Fruit fly (Drosophila melanogaster) whole organism, embryonic: Measurements from ENCODE around the gene IntS4.

Experiments used
- Awh ChIP-seq: fragments of 200-800 bp; sonication (Bioruptor generic); IDR thresholded peaks from 2 replicates; pipeline ENCODE4, ENCODE4 v1.3.6; 2022; ENCODE audit warnings: missing biosample characterization, missing genetic modification characterization
- CG1024 ChIP-seq: fragments of 200-800 bp; sonication (Bioruptor generic); IDR thresholded peaks from 2 replicates; pipeline ENCODE4 v1.3.6; 2022; ENCODE audit warnings: missing biosample characterization, missing genetic modification characterization
- CG11696 ChIP-seq: fragments of 200-800 bp; sonication (Bioruptor generic); IDR thresholded peaks from 2 replicates; pipeline ENCODE4 v1.3.6; 2022; ENCODE audit warnings: missing biosample characterization, missing genetic modification characterization
- CG13894 ChIP-seq: fragments of 200-800 bp; sonication (Bioruptor generic); optimal IDR thresholded peaks from 3 replicates; lab custom pipeline; 2018; ENCODE audit warnings: missing biosample characterization, mild to moderate bottlenecking, missing genetic modification characterization, moderate library complexity
- CG14667 ChIP-seq: fragments of 200-800 bp; sonication (Bioruptor generic); IDR thresholded peaks from 2 replicates; pipeline ENCODE4 v1.3.6; 2022; ENCODE audit warnings: missing biosample characterization, missing genetic modification characterization
- CG16815 ChIP-seq: fragments of 200-800 bp; sonication (Bioruptor generic); optimal IDR thresholded peaks from 3 replicates; lab custom pipeline; 2017; ENCODE audit warnings: missing biosample characterization, mild to moderate bottlenecking, missing genetic modification characterization
- CG17912 ChIP-seq: fragments of 200-800 bp; sonication (Bioruptor generic); optimal IDR thresholded peaks from 2 replicates; lab custom pipeline; 2018; ENCODE audit warnings: missing biosample characterization, mild to moderate bottlenecking, missing genetic modification characterization
- CG18619 ChIP-seq: fragments of 200-800 bp; sonication (Bioruptor generic); optimal IDR thresholded peaks from 3 replicates; lab custom pipeline; 2017; ENCODE audit warnings: missing biosample characterization, mild to moderate bottlenecking, missing genetic modification characterization
- CG3726 ChIP-seq: fragments of 200-800 bp; sonication (Bioruptor generic); IDR thresholded peaks from 3 replicates; pipeline ENCODE4, ENCODE4 v1.3.6; 2022; ENCODE audit warnings: missing biosample characterization, missing genetic modification characterization
- CG6272 ChIP-seq: fragments of 200-800 bp; sonication (Bioruptor generic); IDR thresholded peaks from 2 replicates; pipeline ENCODE4 v1.3.6; 2022; ENCODE audit warnings: missing biosample characterization, missing genetic modification characterization
- CG6791 ChIP-seq: fragments of 200-800 bp; sonication (Bioruptor generic); IDR thresholded peaks from 3 replicates; pipeline ENCODE4 v1.3.6; 2022; ENCODE audit warnings: missing biosample characterization, missing genetic modification characterization; ENCODE audit not compliant: partially characterized antibody
- CG8281 ChIP-seq: fragments of 200-800 bp; sonication (Bioruptor generic); optimal IDR thresholded peaks from 2 replicates; lab custom pipeline; 2018; ENCODE audit warnings: missing biosample characterization, mild to moderate bottlenecking, missing genetic modification characterization, moderate library complexity
- CG9932 ChIP-seq: fragments of 200-800 bp; sonication (Bioruptor generic); IDR thresholded peaks from 2 replicates; pipeline ENCODE4 v1.3.6; 2022; ENCODE audit warnings: missing biosample characterization, missing genetic modification characterization
- D19B ChIP-seq: fragments of 200-800 bp; sonication (Bioruptor generic); optimal IDR thresholded peaks from 2 replicates; lab custom pipeline; 2017; ENCODE audit warnings: missing biosample characterization, mild to moderate bottlenecking, missing genetic modification characterization
- Dfd ChIP-seq, 2 experiments: fragments of >200 bp; optimal IDR thresholded peaks; 2 replicates each; lab custom pipeline; 2017; ENCODE audit warnings: missing biosample characterization in 2 of 2, missing genetic modification characterization in 2 of 2
- Elba2 ChIP-seq: fragments of 200-800 bp; sonication (Bioruptor generic); optimal IDR thresholded peaks from 3 replicates; lab custom pipeline; 2016; ENCODE audit warnings: missing biosample characterization, missing genetic modification characterization
- Hey ChIP-seq: fragments of 200-800 bp; sonication (Bioruptor generic); optimal IDR thresholded peaks from 3 replicates; lab custom pipeline; 2018; ENCODE audit warnings: missing biosample characterization, mild to moderate bottlenecking, missing genetic modification characterization
- Med ChIP-seq: fragments of 200-800 bp; sonication (Bioruptor generic); peaks from one replicate; lab custom pipeline; 2016; ENCODE audit warnings: missing biosample characterization, missing genetic modification characterization, mild to moderate bottlenecking, inconsistent platforms, moderate library complexity
- Pdp1 ChIP-seq, 2 experiments: fragments of 200-800 bp; sonication (Bioruptor generic); optimal IDR thresholded peaks; 3 replicates each; lab custom pipeline; 2016; ENCODE audit warnings: missing biosample characterization in 2 of 2, missing genetic modification characterization in 2 of 2, mild to moderate bottlenecking in 1 of 2, moderate library complexity in 1 of 2
- Rfx ChIP-seq: fragments of 200-800 bp; sonication (Bioruptor generic); IDR thresholded peaks from 2 replicates; pipeline ENCODE4 v1.3.6; 2022; ENCODE audit warnings: missing biosample characterization, missing genetic modification characterization
- Sry-β ChIP-seq: fragments of 200-800 bp; sonication (Bioruptor generic); optimal IDR thresholded peaks from 2 replicates; lab custom pipeline; 2018; ENCODE audit warnings: missing biosample characterization, mild to moderate bottlenecking, missing genetic modification characterization, moderate library complexity
- Taf1 ChIP-seq: fragments of 200-800 bp; sonication (Bioruptor generic); IDR thresholded peaks from 2 replicates; pipeline ENCODE4 v1.3.6; 2022; ENCODE audit warnings: missing biosample characterization, missing genetic modification characterization
- aop ChIP-seq: fragments of 200-800 bp; sonication (Bioruptor generic); IDR thresholded peaks from 2 replicates; pipeline ENCODE4 v1.3.6; 2022; ENCODE audit warnings: missing biosample characterization, missing genetic modification characterization
- bowl ChIP-seq: fragments of 200-800 bp; sonication (Bioruptor generic); IDR thresholded peaks from 2 replicates; pipeline ENCODE4 v1.3.6; 2022; ENCODE audit warnings: missing biosample characterization, missing genetic modification characterization
- chm ChIP-seq: fragments of 200-800 bp; sonication (Bioruptor generic); IDR thresholded peaks from 2 replicates; pipeline ENCODE4 v1.3.6; 2022; ENCODE audit warnings: missing biosample characterization, missing genetic modification characterization
- ci ChIP-seq: fragments of 200-800 bp; sonication (Bioruptor generic); IDR thresholded peaks from 3 replicates; pipeline ENCODE4 v1.3.6; 2022; ENCODE audit warnings: missing biosample characterization, missing genetic modification characterization
- kni ChIP-seq: fragments of 200-800 bp; sonication (Bioruptor generic); optimal IDR thresholded peaks from 3 replicates; lab custom pipeline; 2017; ENCODE audit warnings: mild to moderate bottlenecking, missing biosample characterization, missing genetic modification reagents, missing genetic modification characterization
- nau ChIP-seq: fragments of 200-800 bp; sonication (Bioruptor generic); optimal IDR thresholded peaks from 3 replicates; lab custom pipeline; 2017; ENCODE audit warnings: missing biosample characterization, mild to moderate bottlenecking, missing genetic modification characterization, missing genetic modification reagents
- nerfin-1 ChIP-seq: fragments of 200-800 bp; sonication (Bioruptor generic); optimal IDR thresholded peaks from 3 replicates; lab custom pipeline; 2019; ENCODE audit warnings: missing biosample characterization, mild to moderate bottlenecking, missing genetic modification characterization, moderate library complexity
- pros ChIP-seq: fragments of 200-800 bp; sonication (Bioruptor generic); optimal IDR thresholded peaks from 3 replicates; lab custom pipeline; 2019; ENCODE audit warnings: missing biosample characterization, mild to moderate bottlenecking, missing genetic modification characterization, moderate library complexity
- sens ChIP-seq: fragments of 200-800 bp; sonication (Bioruptor generic); peaks from one replicate; lab custom pipeline; 2016; ENCODE audit warnings: missing biosample characterization, missing genetic modification characterization
- sisA ChIP-seq: fragments of 200-800 bp; sonication (Bioruptor generic); IDR thresholded peaks from 2 replicates; pipeline ENCODE4 v1.3.6; 2022; ENCODE audit warnings: missing biosample characterization, missing genetic modification characterization
- sqz ChIP-seq: fragments of 200-800 bp; sonication (Bioruptor generic); optimal IDR thresholded peaks from 3 replicates; lab custom pipeline; 2018; ENCODE audit warnings: missing biosample characterization, mild to moderate bottlenecking, missing genetic modification characterization
- z ChIP-seq: fragments of 200-800 bp; sonication (Bioruptor generic); IDR thresholded peaks from 3 replicates; pipeline ENCODE4 v1.3.6; 2022; ENCODE audit warnings: missing biosample characterization, missing genetic modification characterization
- zen ChIP-seq: fragments of 200-800 bp; sonication (Bioruptor generic); optimal IDR thresholded peaks from 3 replicates; lab custom pipeline; 2018; ENCODE audit warnings: missing biosample characterization, mild to moderate bottlenecking, missing genetic modification characterization, moderate library complexity
- zf30C ChIP-seq: fragments of 200-800 bp; sonication (Bioruptor generic); optimal IDR thresholded peaks from 3 replicates; lab custom pipeline; 2018; ENCODE audit warnings: missing biosample characterization, mild to moderate bottlenecking, missing genetic modification characterization

The IntS4 gene

dm6 chrX:8531775-8532174 is 26.8 kb downstream of the IntS4 start (continued):
- 0 out of 3 replicates have a peak, but pooled peaks have one; percentile 8 for TF ChIP-seq ci
- peak; percentile 28; the same call in 1 of the 2 replicates for TF ChIP-seq CG9932 (GFP tag; lab: Robert Waterston, UW)
- no peak for TF ChIP-seq zf30C (GFP tag; lab: Kevin White, UChicago)
- no peak for TF ChIP-seq CG13894
- no peak for TF ChIP-seq CG6272 (GFP tag; lab: Robert Waterston, UW)
- TF ChIP-seq CG11696 (GFP tag; lab: Robert Waterston, UW), result peak; percentile 81
- no peak for TF ChIP-seq aop (GFP tag; lab: Robert Waterston, UW)
- peak; percentile 70 for TF ChIP-seq sens (GFP tag; lab: Kevin White, UChicago)
- TF ChIP-seq CG3726, result no peak
- no peak for TF ChIP-seq CG16815 (GFP tag; lab: Kevin White, UChicago)
- TF ChIP-seq CG1024 (GFP tag; lab: Robert Waterston, UW), result no peak
- TF ChIP-seq Rfx (GFP tag; lab: Robert Waterston, UW), result 0 out of 2 replicates have a peak, but pooled peaks have one; percentile 14
- TF ChIP-seq Dfd (GFP tag; optimal IDR thresholded peaks at IDR 0.05; lab: Kevin White, UChicago), result no peak
- no peak for TF ChIP-seq Sry-β (GFP tag; lab: Kevin White, UChicago)

- TF ChIP-seq sens (GFP tag; lab: Kevin White, UChicago), result no peak
- no peak for TF ChIP-seq sisA
- no peak for TF ChIP-seq zen (tag; lab: Kevin White, UChicago)
- TF ChIP-seq chm (GFP tag; lab: Robert Waterston, UW), result no peak
- TF ChIP-seq D19B (GFP tag; lab: Kevin White, UChicago), result peak; percentile 13
- peak in 1 of 2 experiments; percentile 90 for TF ChIP-seq Pdp1 (GFP tag; optimal IDR thresholded peaks at IDR 0.05; lab: Kevin White, UChicago)
Measured at dm6 chrX:8529598-8529997, 29.0 kb downstream of the IntS4 start, which contains the start of gene PIP82. Gene PIP82 (minus strand): TSS chrX:8529698.

- TF ChIP-seq bowl (GFP tag; lab: Robert Waterston, UW) (no peak), pros (GFP tag; lab: Kevin White, UChicago) (peak; percentile 61), CG8281 (peak; percentile 95), sens (GFP tag; lab: Kevin White, UChicago) (peak; percentile 67), Med (GFP tag; lab: Kevin White, UChicago) (no peak), kni (GFP tag; lab: Kevin White, UChicago) (peak; percentile 31), CG6791 (GFP tag; lab: Robert Waterston, UW) (0 out of 3 replicates have a peak, but pooled peaks have one; percentile 15), Hey (tag; lab: Kevin White, UChicago) (peak; percentile 60), CG14667 (GFP tag; lab: Robert Waterston, UW) (no peak), sqz (GFP tag; lab: Kevin White, UChicago) (peak; percentile 19), nerfin-1 (tag; lab: Kevin White, UChicago) (peak; percentile 88)
- TF ChIP-seq, all 482 proteins: peak for 8
Measured at dm6 chrX:8523572-8524155, 34.9 kb downstream of the IntS4 start.

- TF ChIP-seq Elba2 (GFP tag; lab: Kevin White, UChicago), result no peak
- TF ChIP-seq nau (GFP tag; lab: Kevin White, UChicago), result no peak
- no peak for TF ChIP-seq CG18619 (GFP tag; lab: Kevin White, UChicago)
- no peak for TF ChIP-seq CG1024 (GFP tag; lab: Robert Waterston, UW)
- no peak for TF ChIP-seq Awh (GFP tag; lab: Robert Waterston, UW)
- TF ChIP-seq z, result peak; percentile 58; the same call in 1 of the 3 replicates
- no peak for TF ChIP-seq CG17912 (GFP tag; lab: Kevin White, UChicago)
- no peak for TF ChIP-seq Taf1 (GFP tag; lab: Robert Waterston, UW)
- peak; percentile 79 for TF ChIP-seq sqz (GFP tag; lab: Kevin White, UChicago)
Measured at dm6 chrX:8522504-8522903, 36.1 kb downstream of the IntS4 start.
